Worm (Caenorhabditis elegans) whole organism, L2 larva: Measurements from ENCODE around the gene nkb-2.

Experiments
- lin-13 ChIP-seq: fragments of 150-350 bp; optimal IDR thresholded peaks from 2 replicates; lab custom pipeline; 2014; ENCODE audit warnings: missing biosample characterization, missing genetic modification reagents, missing genetic modification characterization
- lsy-2 ChIP-seq, 2 experiments: fragments of 150-350 bp in 1 of 2; sonication (generic microtip) in 1 of 2; optimal IDR thresholded peaks; 2 replicates each; lab custom pipeline; 2014 to 2017; ENCODE audit warnings: missing biosample characterization in 2 of 2, missing genetic modification characterization in 2 of 2
- nhr-12 ChIP-seq: fragments of 150-350 bp; optimal IDR thresholded peaks from 2 replicates; lab custom pipeline; 2014; ENCODE audit warnings: missing biosample characterization, missing genetic modification characterization
- nhr-21 ChIP-seq: fragments of 150-350 bp; optimal IDR thresholded peaks from 2 replicates; lab custom pipeline; 2014; ENCODE audit warnings: missing biosample characterization, missing genetic modification characterization
- nhr-237 ChIP-seq: fragments of 150-350 bp; optimal IDR thresholded peaks from 2 replicates; lab custom pipeline; 2014; ENCODE audit warnings: missing biosample characterization, missing genetic modification characterization
- skn-1 ChIP-seq: sonication (generic microtip); optimal IDR thresholded peaks from 2 replicates; lab custom pipeline; 2017; ENCODE audit warnings: missing biosample characterization, missing genetic modification characterization
- unc-39 ChIP-seq: fragments of 150-350 bp; optimal IDR thresholded peaks from 2 replicates; lab custom pipeline; 2014; ENCODE audit warnings: missing biosample characterization, missing genetic modification characterization
- unc-55 ChIP-seq: fragments of 150-350 bp; sonication (generic microtip); optimal IDR thresholded peaks from 3 replicates; lab custom pipeline; 2014; ENCODE audit warnings: missing biosample characterization, missing genetic modification reagents, missing genetic modification characterization
- unc-62 ChIP-seq: fragments of 150-350 bp; optimal IDR thresholded peaks from 2 replicates; lab custom pipeline; 2014; ENCODE audit warnings: missing biosample characterization, missing genetic modification reagents, missing genetic modification characterization
- ztf-4 ChIP-seq: fragments of 150-350 bp; optimal IDR thresholded peaks from 2 replicates; lab custom pipeline; 2014; ENCODE audit warnings: missing biosample characterization, missing genetic modification characterization

DNA sequence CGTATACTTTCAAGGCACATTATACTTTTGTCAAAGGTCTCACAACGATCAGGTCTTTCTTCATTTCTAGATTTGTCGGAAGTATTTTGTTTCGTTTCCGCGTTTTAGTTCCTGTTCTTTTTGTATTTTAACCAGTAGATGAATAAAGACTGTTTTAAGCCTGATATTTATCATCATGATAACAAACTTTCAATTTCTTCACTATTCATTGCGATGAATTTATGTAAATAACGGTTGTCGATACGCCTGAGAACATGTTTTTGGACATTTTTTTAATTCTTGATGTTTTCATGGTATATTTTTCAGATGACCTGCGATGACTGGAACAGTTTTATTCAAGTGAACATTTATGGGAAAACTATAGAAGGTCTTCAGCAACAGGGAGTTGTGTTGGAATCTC, 32.3 kb upstream of the nkb-2 start, which contains the start of gene zim-3:
- TF ChIP-seq nhr-12 (tag; lab: Kevin White, UChicago): no peak
- no peak for TF ChIP-seq ztf-4 (tag; lab: Kevin White, UChicago)
- TF ChIP-seq lin-13 (GFP tag; lab: Kevin White, UChicago): no peak
- TF ChIP-seq unc-55 (GFP tag; lab: Kevin White, UChicago): no peak
- TF ChIP-seq nhr-237 (tag; lab: Kevin White, UChicago): no peak
- no peak for TF ChIP-seq unc-39 (tag; lab: Kevin White, UChicago)
- no peak for TF ChIP-seq unc-62 (GFP tag; lab: Kevin White, UChicago)
- TF ChIP-seq lsy-2 (tag; optimal IDR thresholded peaks at IDR 0.05; lab: Kevin White, UChicago): no peak
- TF ChIP-seq skn-1: no peak
- TF ChIP-seq nhr-21 (tag; lab: Kevin White, UChicago): no peak
